Worm (Caenorhabditis elegans) whole organism, L1 larva: ENCODE measurements around the gene F44F4.15.

Experiments used
- C04F5.9 ChIP-seq: sonication (generic microtip); optimal IDR thresholded peaks from 2 replicates; lab custom pipeline; 2016; ENCODE audit warnings: missing genetic modification characterization, missing compliant biosample characterization
- Y116A8C.19 ChIP-seq: sonication (generic microtip); optimal IDR thresholded peaks from 2 replicates; lab custom pipeline; 2016; ENCODE audit warnings: missing compliant biosample characterization, missing genetic modification characterization, borderline replicate concordance
- aha-1 ChIP-seq: fragments of 150-350 bp; optimal IDR thresholded peaks from 2 replicates; lab custom pipeline; 2014; ENCODE audit warnings: missing biosample characterization, missing genetic modification characterization
- alr-1 ChIP-seq: fragments of 200-800 bp; sonication (Bioruptor generic); optimal IDR thresholded peaks from 2 replicates; lab custom pipeline; 2018; ENCODE audit warnings: borderline replicate concordance, mild to moderate bottlenecking, missing genetic modification characterization, missing compliant biosample characterization
- aly-2 ChIP-seq: fragments of 150-350 bp; optimal IDR thresholded peaks from 2 replicates; lab custom pipeline; 2014; ENCODE audit warnings: missing biosample characterization, missing genetic modification characterization
- ama-1 ChIP-seq: fragments of 150-350 bp; optimal IDR thresholded peaks from 2 replicates; lab custom pipeline; 2014
- ceh-82 ChIP-seq, 3 experiments: fragments of 150-350 bp in 1 of 3; sonication (generic microtip) in 2 of 3; optimal IDR thresholded peaks; 2 replicates each; lab custom pipeline; 2014 to 2017; ENCODE audit warnings: missing biosample characterization in 3 of 3, missing genetic modification characterization in 3 of 3
- ceh-88 ChIP-seq: fragments of 200-800 bp; sonication (Bioruptor generic); IDR thresholded peaks from 2 replicates; pipeline ENCODE4 v1.3.6; 2022; ENCODE audit warnings: missing genetic modification characterization, missing compliant biosample characterization
- ceh-90 ChIP-seq: sonication (generic microtip); optimal IDR thresholded peaks from 2 replicates; lab custom pipeline; 2016; ENCODE audit warnings: missing genetic modification characterization, missing compliant biosample characterization
- dpl-1 ChIP-seq, 3 experiments: fragments of 150-350 bp in 2 of 3; sonication (generic microtip) in 1 of 3; optimal IDR thresholded peaks; 2 replicates each; lab custom pipeline; 2014 to 2017; ENCODE audit warnings: missing biosample characterization in 3 of 3, missing genetic modification characterization in 3 of 3, missing genetic modification reagents in 3 of 3
- dsc-1 ChIP-seq: sonication (generic microtip); optimal IDR thresholded peaks from 2 replicates; lab custom pipeline; 2016; ENCODE audit warnings: mild to moderate bottlenecking, missing genetic modification characterization, missing compliant biosample characterization
- efl-3 ChIP-seq: fragments of 200-800 bp; sonication (Bioruptor generic); optimal IDR thresholded peaks from 2 replicates; lab custom pipeline; 2018; ENCODE audit warnings: mild to moderate bottlenecking, missing genetic modification characterization, missing compliant biosample characterization
- elt-2 ChIP-seq: sonication (generic microtip); optimal IDR thresholded peaks from 2 replicates; lab custom pipeline; 2016; ENCODE audit warnings: missing genetic modification characterization, mild to moderate bottlenecking, inconsistent platforms, missing compliant biosample characterization, missing genetic modification reagents
- fkh-10 ChIP-seq: sonication (generic microtip); optimal IDR thresholded peaks from 2 replicates; lab custom pipeline; 2017; ENCODE audit warnings: missing biosample characterization, missing genetic modification reagents, missing genetic modification characterization
- fkh-8 ChIP-seq: sonication (generic microtip); optimal IDR thresholded peaks from 2 replicates; lab custom pipeline; 2016; ENCODE audit warnings: mild to moderate bottlenecking, missing genetic modification characterization, missing compliant biosample characterization
- grh-1 ChIP-seq: fragments of 200-800 bp; sonication (Bioruptor generic); IDR thresholded peaks from 2 replicates; pipeline ENCODE4 v1.3.6; 2022; ENCODE audit warnings: missing genetic modification reagents, missing genetic modification characterization, missing compliant biosample characterization
- hlh-17 ChIP-seq: fragments of 200-800 bp; sonication (Bioruptor generic); optimal IDR thresholded peaks from 2 replicates; lab custom pipeline; 2018; ENCODE audit warnings: missing genetic modification characterization, mild to moderate bottlenecking, missing compliant biosample characterization, moderate library complexity, borderline replicate concordance
- lin-13 ChIP-seq: fragments of 150-350 bp; optimal IDR thresholded peaks from 2 replicates; lab custom pipeline; 2014; ENCODE audit warnings: missing biosample characterization, missing genetic modification reagents, missing genetic modification characterization
- lir-3 ChIP-seq: sonication (generic microtip); optimal IDR thresholded peaks from 2 replicates; lab custom pipeline; 2016; ENCODE audit warnings: mild to moderate bottlenecking, missing genetic modification characterization, moderate library complexity, missing compliant biosample characterization; ENCODE audit not compliant: poor library complexity
- lsy-2 ChIP-seq, 2 experiments: fragments of 150-350 bp; optimal IDR thresholded peaks; 2 replicates each; lab custom pipeline; 2014; ENCODE audit warnings: missing biosample characterization in 2 of 2, missing genetic modification characterization in 2 of 2
- mab-9 ChIP-seq: fragments of 200-800 bp; sonication (Bioruptor generic); IDR thresholded peaks from 2 replicates; pipeline ENCODE4 v1.3.6; 2022; ENCODE audit warnings: missing genetic modification reagents, missing genetic modification characterization, missing compliant biosample characterization
- mef-2 ChIP-seq: fragments of 150-350 bp; optimal IDR thresholded peaks from 2 replicates; lab custom pipeline; 2014; ENCODE audit warnings: missing biosample characterization, missing genetic modification characterization
- mep-1 ChIP-seq: fragments of 150-350 bp; optimal IDR thresholded peaks from 2 replicates; lab custom pipeline; 2014; ENCODE audit warnings: missing biosample characterization, missing genetic modification characterization
- nhr-11 ChIP-seq: fragments of 150-350 bp; optimal IDR thresholded peaks from 2 replicates; lab custom pipeline; 2014; ENCODE audit warnings: missing biosample characterization, missing genetic modification characterization
- nhr-20 ChIP-seq: sonication (generic microtip); optimal IDR thresholded peaks from 2 replicates; lab custom pipeline; 2016; ENCODE audit warnings: mild to moderate bottlenecking, missing genetic modification characterization, missing compliant biosample characterization
- nhr-237 ChIP-seq: fragments of 150-350 bp; optimal IDR thresholded peaks from 2 replicates; lab custom pipeline; 2014; ENCODE audit warnings: missing biosample characterization, missing genetic modification characterization
- nhr-28 ChIP-seq: fragments of 150-350 bp; optimal IDR thresholded peaks from 2 replicates; lab custom pipeline; 2014; ENCODE audit warnings: missing biosample characterization, missing genetic modification characterization
- nhr-47 ChIP-seq: sonication (generic microtip); optimal IDR thresholded peaks from 2 replicates; lab custom pipeline; 2016; ENCODE audit warnings: mild to moderate bottlenecking, missing genetic modification characterization, moderate library complexity, missing compliant biosample characterization
- nhr-85 ChIP-seq: sonication (generic microtip); peaks from one replicate; lab custom pipeline; 2016; ENCODE audit warnings: missing genetic modification characterization, inconsistent platforms, missing compliant biosample characterization
- pag-3 ChIP-seq: sonication (generic microtip); optimal IDR thresholded peaks from 2 replicates; lab custom pipeline; 2017; ENCODE audit warnings: missing genetic modification characterization, mild to moderate bottlenecking, missing compliant biosample characterization, antibody characterized with exemption, borderline replicate concordance; ENCODE audit not compliant: insufficient read depth
- pax-3 ChIP-seq: fragments of 200-800 bp; sonication (Bioruptor generic); optimal IDR thresholded peaks from 2 replicates; lab custom pipeline; 2018; ENCODE audit warnings: mild to moderate bottlenecking, missing genetic modification characterization, moderate library complexity, missing compliant biosample characterization
- pqm-1 ChIP-seq: sonication (generic microtip); optimal IDR thresholded peaks from 3 replicates; lab custom pipeline; 2017; ENCODE audit warnings: missing biosample characterization, missing genetic modification characterization
- rnt-1 ChIP-seq: sonication (generic microtip); optimal IDR thresholded peaks from 2 replicates; lab custom pipeline; 2016; ENCODE audit warnings: mild to moderate bottlenecking, missing genetic modification characterization, moderate library complexity, missing compliant biosample characterization
- sup-37 ChIP-seq: fragments of 200-800 bp; sonication (Bioruptor generic); optimal IDR thresholded peaks from 2 replicates; lab custom pipeline; 2018; ENCODE audit warnings: mild to moderate bottlenecking, missing genetic modification characterization, missing compliant biosample characterization
- swsn-7 ChIP-seq: sonication (generic microtip); optimal IDR thresholded peaks from 2 replicates; lab custom pipeline; 2016; ENCODE audit warnings: missing genetic modification characterization, missing compliant biosample characterization
- tbx-2 ChIP-seq: sonication (generic microtip); optimal IDR thresholded peaks from 2 replicates; lab custom pipeline; 2016; ENCODE audit warnings: missing genetic modification characterization, missing compliant biosample characterization
- tlp-1 ChIP-seq: fragments of 150-350 bp; optimal IDR thresholded peaks from 2 replicates; lab custom pipeline; 2014; ENCODE audit warnings: missing biosample characterization, missing genetic modification characterization
- unc-130 ChIP-seq: fragments of 150-350 bp; optimal IDR thresholded peaks from 2 replicates; lab custom pipeline; 2017; ENCODE audit warnings: missing biosample characterization, missing genetic modification characterization, inconsistent platforms
- unc-86 ChIP-seq: sonication (generic microtip); optimal IDR thresholded peaks from 2 replicates; lab custom pipeline; 2016; ENCODE audit warnings: missing genetic modification characterization, missing compliant biosample characterization
- vab-15 ChIP-seq: sonication (generic microtip); optimal IDR thresholded peaks from 2 replicates; lab custom pipeline; 2017; ENCODE audit warnings: missing genotype, mild to moderate bottlenecking, missing genetic modification characterization, missing compliant biosample characterization
- ztf-4 ChIP-seq: fragments of 150-350 bp; optimal IDR thresholded peaks from 2 replicates; lab custom pipeline; 2014; ENCODE audit warnings: missing biosample characterization, missing genetic modification characterization

Gene F44F4.15

DNA sequence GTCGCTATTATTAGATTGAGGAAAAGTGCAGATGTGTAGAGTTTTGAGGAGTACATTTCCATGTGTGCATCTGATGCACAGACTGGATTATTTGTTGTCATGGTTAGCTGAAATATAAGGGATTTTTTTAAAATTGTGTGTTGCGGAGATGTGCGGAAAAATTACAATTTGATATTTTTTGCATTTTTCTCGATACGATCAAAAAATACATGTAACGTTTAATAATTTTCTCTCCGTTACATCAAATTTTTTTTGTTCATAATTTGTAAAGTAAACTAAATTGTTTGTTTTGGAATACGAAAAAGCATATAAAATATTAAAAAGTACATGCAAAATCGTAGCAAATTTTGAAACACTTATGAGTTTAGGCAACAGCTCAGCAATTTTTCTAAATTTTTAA is 4.2 kb upstream of the F44F4.15 start, which contains the start of gene sra-11:
Gene sra-11, minus strand, starts transcription at position 101 of the 400 bp plus-strand sequence.
- TF ChIP-seq aha-1 (tag; lab: Kevin White, UChicago) = no peak
- TF ChIP-seq dpl-1 (GFP tag; optimal IDR thresholded peaks at IDR 0.05; lab: Kevin White, UChicago) = no peak
- TF ChIP-seq hlh-17 (GFP tag; lab: Kevin White, UChicago) = no peak
- TF ChIP-seq lin-13 (GFP tag; lab: Kevin White, UChicago) = no peak
- no peak for TF ChIP-seq alr-1
- no peak for TF ChIP-seq ceh-88
- TF ChIP-seq fkh-10 (GFP tag; lab: Kevin White, UChicago) = no peak
- no peak for TF ChIP-seq sup-37 (GFP tag; lab: Kevin White, UChicago)
- no peak for TF ChIP-seq lir-3
- no peak for TF ChIP-seq nhr-47
- no peak for TF ChIP-seq ama-1 (lab: Kevin White, UChicago)
- no peak for TF ChIP-seq lsy-2 (tag; optimal IDR thresholded peaks at IDR 0.05; lab: Kevin White, UChicago)
- TF ChIP-seq mef-2 (tag; lab: Kevin White, UChicago) = no peak
- no peak for TF ChIP-seq C04F5.9 (tag; lab: Kevin White, UChicago)
- no peak for TF ChIP-seq swsn-7
- no peak for TF ChIP-seq nhr-85
- no peak for TF ChIP-seq unc-130
- no peak for TF ChIP-seq ceh-90
- no peak for TF ChIP-seq rnt-1

DNA sequence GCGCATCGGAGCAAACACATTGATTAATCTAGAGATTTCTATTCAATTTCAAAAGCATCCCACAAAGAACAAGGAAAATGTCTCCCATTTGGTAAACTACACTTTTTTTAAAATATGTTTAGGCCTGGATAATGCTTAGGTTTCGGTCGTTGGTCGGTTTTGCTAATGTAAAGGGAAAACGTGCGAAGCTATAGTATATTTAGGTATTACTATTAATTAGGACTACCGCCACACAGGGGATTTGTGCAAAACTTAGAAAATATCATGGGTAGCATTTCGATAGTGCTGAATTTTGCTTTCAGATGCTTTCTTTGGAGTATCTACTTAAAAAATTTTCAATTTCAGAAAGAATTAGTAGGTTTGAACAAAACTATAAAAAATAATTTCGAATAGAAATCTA is 1.5 kb upstream of the F44F4.15 start:
- TF ChIP-seq nhr-28 = no peak
- TF ChIP-seq, all 84 proteins: peak for 0

DNA sequence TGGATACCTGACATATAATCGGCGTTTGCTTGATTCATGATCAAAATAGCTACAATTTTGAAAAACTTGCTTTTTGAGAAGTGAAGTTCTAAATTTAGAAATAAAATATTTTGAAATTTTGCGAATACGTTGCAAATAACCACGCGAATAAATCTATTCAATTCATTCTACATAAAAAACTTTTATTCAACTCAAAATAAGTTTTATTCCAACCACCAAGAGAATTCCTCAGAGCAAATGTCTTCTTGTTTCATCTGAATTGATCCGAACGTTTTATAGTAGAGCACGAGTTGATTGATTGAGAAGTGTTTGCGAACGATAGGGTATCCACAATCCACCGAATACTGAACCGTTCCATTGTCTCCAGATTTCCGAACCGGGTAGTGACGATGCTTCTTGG is 1.3 kb downstream of the F44F4.15 start, which contains the start of gene F44F4.9:
Gene F44F4.9, minus strand, starts transcription at position 101 of the 400 bp plus-strand sequence.
- no peak for TF ChIP-seq Y116A8C.19 (tag; lab: Kevin White, UChicago)
- no peak for TF ChIP-seq lir-3
- TF ChIP-seq sup-37 (GFP tag; lab: Kevin White, UChicago) = no peak
- no peak for TF ChIP-seq efl-3
- no peak for TF ChIP-seq aly-2 (tag; lab: Kevin White, UChicago)
- TF ChIP-seq grh-1 (GFP tag; lab: Robert Waterston, UW) = no peak
- TF ChIP-seq alr-1 = no peak
- TF ChIP-seq tlp-1 (tag; lab: Kevin White, UChicago) = no peak
- TF ChIP-seq pax-3 (tag; lab: Kevin White, UChicago) = no peak
- TF ChIP-seq pqm-1 (tag; lab: Kevin White, UChicago) = no peak
- TF ChIP-seq ztf-4 (tag; lab: Kevin White, UChicago) = no peak
- TF ChIP-seq hlh-17 (GFP tag; lab: Kevin White, UChicago) = no peak
- no peak for TF ChIP-seq fkh-8
- no peak for TF ChIP-seq mab-9 (GFP tag; lab: Robert Waterston, UW)
- no peak for TF ChIP-seq vab-15 (tag; lab: Kevin White, UChicago)
- TF ChIP-seq fkh-10 (GFP tag; lab: Kevin White, UChicago) = no peak
- no peak for TF ChIP-seq dsc-1 (tag; lab: Kevin White, UChicago)
- no peak for TF ChIP-seq tbx-2 (tag; lab: Kevin White, UChicago)
- TF ChIP-seq nhr-11 (tag; lab: Kevin White, UChicago) = no peak
- no peak for TF ChIP-seq mep-1 (tag; lab: Kevin White, UChicago)

DNA sequence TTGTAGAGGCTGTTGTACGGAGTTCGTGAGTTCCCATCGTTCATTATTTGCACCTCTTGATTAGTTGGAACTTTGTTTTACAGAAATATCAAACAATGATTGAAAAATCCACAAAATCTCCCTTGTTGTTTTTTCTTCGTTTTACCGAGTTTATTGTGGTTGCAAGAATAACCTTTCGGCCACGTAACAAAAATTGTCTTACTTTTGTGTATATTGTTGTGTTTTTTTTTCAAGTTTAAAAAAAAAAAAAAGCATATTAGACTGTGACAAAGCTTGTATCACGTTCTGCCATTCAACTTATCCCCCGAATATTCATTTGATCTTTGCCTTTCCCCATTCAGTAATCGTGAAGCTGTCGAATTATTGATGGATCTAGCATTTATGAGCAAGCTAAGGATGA is 2.7 kb downstream of the F44F4.15 start, which contains the start of gene F44F4.10:
Gene F44F4.10, minus strand, starts transcription at position 101 of the 400 bp plus-strand sequence.
- TF ChIP-seq pag-3 (tag; lab: Kevin White, UChicago) (no peak), nhr-20 (tag; lab: Kevin White, UChicago) (no peak), hlh-17 (GFP tag; lab: Kevin White, UChicago) (no peak), ceh-82 (tag; optimal IDR thresholded peaks at IDR 0.05; lab: Kevin White, UChicago) (no peak), nhr-237 (tag; lab: Kevin White, UChicago) (no peak), lin-13 (GFP tag; lab: Kevin White, UChicago) (no peak), unc-86 (tag; lab: Kevin White, UChicago) (no peak), elt-2 (tag; lab: Kevin White, UChicago) (no peak), ztf-4 (tag; lab: Kevin White, UChicago) (no peak)
